Worm (Caenorhabditis elegans): ENCODE results near the gene C02F5.13.
A peak's percentile ranks its signal among the peaks of the same experiment; 100 is the strongest.

ce11 chrIII:8201760-8202159 lies 45.4 kb upstream of the C02F5.13 start:
- TF ChIP-seq ztf-11 (tag; optimal IDR thresholded peaks at IDR 0.05) (no peak), lin-13 (GFP tag; optimal IDR thresholded peaks at IDR 0.05) (peak; percentile 23), nhr-25 (tag; optimal IDR thresholded peaks at IDR 0.05) (no peak), skn-1 (tag; optimal IDR thresholded peaks at IDR 0.05) (no peak)

All from whole organism, L2 larva.